Worm (Caenorhabditis elegans): Measurements from ENCODE around the gene nhr-100.

DNA sequence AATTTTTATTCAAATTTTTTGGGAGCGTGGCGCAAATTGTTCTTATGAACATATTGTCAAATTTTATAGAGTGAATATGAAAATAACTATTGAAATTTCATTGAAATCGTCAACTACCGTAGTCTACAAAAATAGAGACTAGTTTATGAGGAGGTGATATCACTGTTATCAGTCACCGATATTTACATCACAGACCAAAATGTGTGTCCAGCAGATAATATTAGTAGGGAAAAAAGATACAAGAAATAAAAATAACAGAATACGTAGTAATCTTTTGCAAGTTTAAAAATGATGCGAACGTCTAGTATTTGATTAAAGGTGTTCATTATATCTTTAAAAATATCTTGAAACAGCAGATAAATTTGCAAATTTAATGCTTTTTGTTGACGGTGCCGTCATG, 49.2 kb upstream of the nhr-100 start:
- TF ChIP-seq unc-130 (GFP tag; optimal IDR thresholded peaks at IDR 0.05) (no peak), unc-62 (GFP tag; optimal IDR thresholded peaks at IDR 0.05) (no peak), sea-2 (GFP tag; IDR thresholded peaks at IDR 0.05) (no peak), pha-4 (tag; optimal IDR thresholded peaks at IDR 0.05) (no peak), egrh-3 (GFP tag; IDR thresholded peaks at IDR 0.05) (no peak), bed-1 (GFP tag; IDR thresholded peaks at IDR 0.05) (no peak), ama-1 (optimal IDR thresholded peaks at IDR 0.05) (no peak), ama-1 (GFP tag; optimal IDR thresholded peaks at IDR 0.05) (no peak), F39B2.1 (GFP tag; IDR thresholded peaks at IDR 0.05) (no peak), ztf-6 (GFP tag; IDR thresholded peaks at IDR 0.05) (no peak), fkh-3 (tag; optimal IDR thresholded peaks at IDR 0.05) (no peak), rcor-1 (GFP tag; IDR thresholded peaks at IDR 0.05) (no peak), F33H1.4 (GFP tag; IDR thresholded peaks at IDR 0.05) (no peak), F22D6.2 (tag; optimal IDR thresholded peaks at IDR 0.05) (no peak), mes-4 (tag; optimal IDR thresholded peaks at IDR 0.05) (no peak)
